Worm (Caenorhabditis elegans): ENCODE data around the gene ZK757.10.

ce11 chrIII:9874515-9874914, 2.5 kb upstream of the ZK757.10 start:
- TF ChIP-seq dpl-1 (GFP tag; optimal IDR thresholded peaks at IDR 0.05): no peak
- TF ChIP-seq F49E8.2 (tag; optimal IDR thresholded peaks at IDR 0.05; ENCODE audit: insufficient read depth): no peak
- TF ChIP-seq efl-1 (GFP tag; optimal IDR thresholded peaks at IDR 0.05): no peak
- TF ChIP-seq hmg-1.2 (GFP tag; IDR thresholded peaks at IDR 0.05): no peak
- no peak for TF ChIP-seq snpc-1.1 (tag; optimal IDR thresholded peaks at IDR 0.05; ENCODE audit: insufficient read depth)
- no peak for TF ChIP-seq nhr-27 (tag; optimal IDR thresholded peaks at IDR 0.05)
- TF ChIP-seq snpc-4 (GFP tag; optimal IDR thresholded peaks at IDR 0.05): no peak
- TF ChIP-seq snpc-4 (tag; optimal IDR thresholded peaks at IDR 0.05): no peak
- TF ChIP-seq gei-17 (GFP tag; optimal IDR thresholded peaks at IDR 0.05): no peak
- TF ChIP-seq B0019.2 (GFP tag; conservative IDR thresholded peaks at IDR 0.05): no peak

All from whole organism, young adult.